Fruit fly (Drosophila melanogaster) whole organism, embryonic: Measurements from ENCODE around the gene tai.

Experiments
- ATbp ChIP-seq: fragments of 200-800 bp; sonication (Bioruptor generic); optimal IDR thresholded peaks from 2 replicates; lab custom pipeline; 2017; ENCODE audit warnings: missing biosample characterization, mild to moderate bottlenecking, missing genetic modification characterization, missing genetic modification reagents
- Bteb2 ChIP-seq: fragments of 200-800 bp; sonication (Bioruptor generic); optimal IDR thresholded peaks from 2 replicates; lab custom pipeline; 2016; ENCODE audit warnings: missing biosample characterization, missing genetic modification characterization
- CG10209 ChIP-seq: fragments of 200-800 bp; sonication (Bioruptor generic); optimal IDR thresholded peaks from 3 replicates; lab custom pipeline; 2017; ENCODE audit warnings: missing biosample characterization, mild to moderate bottlenecking, missing genetic modification characterization, missing genetic modification reagents
- CG10979 ChIP-seq: fragments of 200-800 bp; sonication (Bioruptor generic); optimal IDR thresholded peaks from 2 replicates; lab custom pipeline; 2018; ENCODE audit warnings: missing biosample characterization, mild to moderate bottlenecking, missing genetic modification characterization, moderate library complexity
- CG11695 ChIP-seq: fragments of 200-800 bp; sonication (Bioruptor generic); IDR thresholded peaks from 3 replicates; pipeline ENCODE4 v1.3.6; 2022; ENCODE audit warnings: missing biosample characterization, missing genetic modification characterization
- CG12155 ChIP-seq: fragments of 200-800 bp; sonication (Bioruptor generic); optimal IDR thresholded peaks from 3 replicates; lab custom pipeline; 2016; ENCODE audit warnings: missing biosample characterization, missing genetic modification characterization
- CG18476 ChIP-seq: fragments of 200-800 bp; sonication (Bioruptor generic); optimal IDR thresholded peaks from 2 replicates; lab custom pipeline; 2016; ENCODE audit warnings: missing biosample characterization, mild to moderate bottlenecking, missing genetic modification characterization
- CG2202 ChIP-seq: fragments of 200-800 bp; sonication (Bioruptor generic); optimal IDR thresholded peaks from 2 replicates; lab custom pipeline; 2018; ENCODE audit warnings: missing biosample characterization, mild to moderate bottlenecking, missing genetic modification characterization
- CG30020 ChIP-seq: fragments of 200-800 bp; optimal IDR thresholded peaks from 2 replicates; lab custom pipeline; 2019; ENCODE audit warnings: missing biosample characterization, mild to moderate bottlenecking, missing genetic modification characterization, moderate library complexity
- CG31441 ChIP-seq: fragments of 200-800 bp; sonication (Bioruptor generic); IDR thresholded peaks from 2 replicates; pipeline ENCODE4 v1.3.6; 2022; ENCODE audit warnings: missing biosample characterization, missing genetic modification characterization
- CG3281 ChIP-seq: fragments of 200-800 bp; sonication (Bioruptor generic); optimal IDR thresholded peaks from 3 replicates; lab custom pipeline; 2017; ENCODE audit warnings: missing biosample characterization, mild to moderate bottlenecking, missing genetic modification characterization
- CG3838 ChIP-seq: fragments of 200-800 bp; sonication (Bioruptor generic); optimal IDR thresholded peaks from 3 replicates; lab custom pipeline; 2016; ENCODE audit warnings: missing biosample characterization, missing genetic modification characterization
- CG4424 ChIP-seq: fragments of 200-800 bp; sonication (Bioruptor generic); optimal IDR thresholded peaks from 3 replicates; lab custom pipeline; 2016; ENCODE audit warnings: missing biosample characterization, missing genetic modification characterization
- CG5180 ChIP-seq: fragments of 200-800 bp; sonication (Bioruptor generic); optimal IDR thresholded peaks from 3 replicates; lab custom pipeline; 2017; ENCODE audit warnings: missing biosample characterization, missing genetic modification characterization, mild to moderate bottlenecking, moderate library complexity, missing genetic modification reagents
- CG6689 ChIP-seq: fragments of 200-800 bp; sonication (Bioruptor generic); IDR thresholded peaks from 2 replicates; pipeline ENCODE4 v1.3.6; 2022; ENCODE audit warnings: missing biosample characterization, missing genetic modification characterization
- CG8478 ChIP-seq: fragments of >200 bp; optimal IDR thresholded peaks from 2 replicates; lab custom pipeline; 2018
- Dad ChIP-seq: fragments of 200-800 bp; sonication (Bioruptor generic); optimal IDR thresholded peaks from 3 replicates; lab custom pipeline; 2016; ENCODE audit warnings: missing biosample characterization, missing genetic modification characterization
- Dek ChIP-seq: fragments of 200-800 bp; sonication (Bioruptor generic); optimal IDR thresholded peaks from 3 replicates; lab custom pipeline; 2019; ENCODE audit warnings: missing biosample characterization, mild to moderate bottlenecking, missing genetic modification characterization, moderate library complexity
- Eip74EF ChIP-seq, 2 experiments: fragments of 200-800 bp in 1 of 2; fragments of >200 bp in 1 of 2; sonication (Bioruptor generic) in 1 of 2; optimal IDR thresholded peaks; 2 replicates each; lab custom pipeline; 2017 to 2019; ENCODE audit warnings: missing biosample characterization in 2 of 2, missing genetic modification characterization in 2 of 2, mild to moderate bottlenecking in 1 of 2, moderate library complexity in 1 of 2
- Elba2 ChIP-seq: fragments of 200-800 bp; sonication (Bioruptor generic); optimal IDR thresholded peaks from 3 replicates; lab custom pipeline; 2016; ENCODE audit warnings: missing biosample characterization, missing genetic modification characterization
- Ets97D ChIP-seq: fragments of 200-800 bp; sonication (Bioruptor generic); optimal IDR thresholded peaks from 3 replicates; lab custom pipeline; 2016; ENCODE audit warnings: missing biosample characterization, missing genetic modification characterization
- Gsc ChIP-seq: fragments of 200-800 bp; sonication (Bioruptor generic); IDR thresholded peaks from 2 replicates; pipeline ENCODE4 v1.3.6; 2022; ENCODE audit warnings: missing biosample characterization, missing genetic modification characterization
- Gug ChIP-seq: fragments of 200-800 bp; sonication (Bioruptor generic); IDR thresholded peaks from 4 replicates; pipeline ENCODE4 v1.3.6; 2022; ENCODE audit warnings: missing biosample characterization, missing genetic modification characterization
- Jarid2 ChIP-seq: fragments of 200-800 bp; sonication (Bioruptor generic); optimal IDR thresholded peaks from 3 replicates; lab custom pipeline; 2017; ENCODE audit warnings: mild to moderate bottlenecking, missing biosample characterization, missing genetic modification reagents, missing genetic modification characterization
- Lhr ChIP-seq: fragments of 200-800 bp; sonication (Bioruptor generic); optimal IDR thresholded peaks from 3 replicates; lab custom pipeline; 2017; ENCODE audit warnings: mild to moderate bottlenecking, missing biosample characterization, missing genetic modification reagents, missing genetic modification characterization
- NFAT ChIP-seq: fragments of 200-800 bp; sonication (Bioruptor generic); IDR thresholded peaks from 2 replicates; pipeline ENCODE4 v1.3.6; 2022; ENCODE audit warnings: missing biosample characterization, missing genetic modification characterization
- Rfx ChIP-seq: fragments of 200-800 bp; sonication (Bioruptor generic); IDR thresholded peaks from 2 replicates; pipeline ENCODE4 v1.3.6; 2022; ENCODE audit warnings: missing biosample characterization, missing genetic modification characterization
- Six4 ChIP-seq: fragments of 200-800 bp; sonication (Bioruptor generic); optimal IDR thresholded peaks from 2 replicates; lab custom pipeline; 2016; ENCODE audit warnings: missing biosample characterization, missing genetic modification characterization
- abd-A ChIP-seq: fragments of 200-800 bp; sonication (Bioruptor generic); optimal IDR thresholded peaks from 3 replicates; lab custom pipeline; 2019; ENCODE audit warnings: missing biosample characterization, mild to moderate bottlenecking, missing genetic modification characterization, moderate library complexity
- bbx ChIP-seq: fragments of 200-800 bp; sonication (Bioruptor generic); IDR thresholded peaks from 2 replicates; pipeline ENCODE4 v1.3.6; 2022; ENCODE audit warnings: missing biosample characterization, missing genetic modification characterization; ENCODE audit not compliant: partially characterized antibody
- cad ChIP-seq: fragments of >200 bp; optimal IDR thresholded peaks from 2 replicates; lab custom pipeline; 2017; ENCODE audit warnings: missing biosample characterization, missing genetic modification characterization
- cas ChIP-seq: fragments of 200-800 bp; sonication (Bioruptor generic); IDR thresholded peaks from 2 replicates; pipeline ENCODE4 v1.3.6; 2022; ENCODE audit warnings: missing biosample characterization, missing genetic modification characterization
- dimm ChIP-seq: fragments of 200-800 bp; sonication (Bioruptor generic); IDR thresholded peaks from 2 replicates; pipeline ENCODE4 v1.3.6; 2022; ENCODE audit warnings: missing biosample characterization, missing genetic modification characterization
- dmrt99B ChIP-seq: fragments of 200-800 bp; sonication (Bioruptor generic); optimal IDR thresholded peaks from 2 replicates; lab custom pipeline; 2018; ENCODE audit warnings: missing biosample characterization, mild to moderate bottlenecking, missing genetic modification characterization, moderate library complexity
- exex ChIP-seq: fragments of 200-800 bp; sonication (Bioruptor generic); optimal IDR thresholded peaks from 4 replicates; lab custom pipeline; 2018; ENCODE audit warnings: missing biosample characterization, mild to moderate bottlenecking, missing genetic modification characterization, moderate library complexity
- gce ChIP-seq: fragments of 200-800 bp; sonication (Bioruptor generic); IDR thresholded peaks from 3 replicates; pipeline ENCODE4 v1.3.6; 2022; ENCODE audit warnings: missing biosample characterization, missing genetic modification characterization
- gcm2 ChIP-seq: fragments of 200-800 bp; sonication (Bioruptor generic); optimal IDR thresholded peaks from 2 replicates; lab custom pipeline; 2016; ENCODE audit warnings: missing biosample characterization, missing genetic modification characterization
- ham ChIP-seq: fragments of 200-800 bp; sonication (Bioruptor generic); IDR thresholded peaks from 2 replicates; pipeline ENCODE4 v1.3.6; 2022; ENCODE audit warnings: missing biosample characterization, missing genetic modification characterization
- ken ChIP-seq: fragments of 200-800 bp; sonication (Bioruptor generic); IDR thresholded peaks from 3 replicates; pipeline ENCODE4 v1.3.6; 2022; ENCODE audit warnings: missing biosample characterization, missing genetic modification characterization
- lbe ChIP-seq: fragments of 200-800 bp; sonication (Bioruptor generic); optimal IDR thresholded peaks from 2 replicates; lab custom pipeline; 2016; ENCODE audit warnings: missing biosample characterization, mild to moderate bottlenecking, missing genetic modification characterization
- nau ChIP-seq: fragments of 200-800 bp; sonication (Bioruptor generic); optimal IDR thresholded peaks from 3 replicates; lab custom pipeline; 2017; ENCODE audit warnings: missing biosample characterization, mild to moderate bottlenecking, missing genetic modification characterization, missing genetic modification reagents
- nerfin-1 ChIP-seq: fragments of 200-800 bp; sonication (Bioruptor generic); optimal IDR thresholded peaks from 3 replicates; lab custom pipeline; 2019; ENCODE audit warnings: missing biosample characterization, mild to moderate bottlenecking, missing genetic modification characterization, moderate library complexity
- pho ChIP-seq: fragments of 200-800 bp; sonication (Bioruptor generic); optimal IDR thresholded peaks from 2 replicates; lab custom pipeline; 2016; ENCODE audit warnings: missing biosample characterization, missing genetic modification characterization
- phol ChIP-seq: fragments of 200-800 bp; sonication (Bioruptor generic); optimal IDR thresholded peaks from 3 replicates; lab custom pipeline; 2018; ENCODE audit warnings: missing biosample characterization, mild to moderate bottlenecking, missing genetic modification characterization, moderate library complexity
- ranshi ChIP-seq: fragments of 200-800 bp; sonication (Bioruptor generic); IDR thresholded peaks from 2 replicates; pipeline ENCODE4 v1.3.6; 2022; ENCODE audit warnings: missing biosample characterization, missing genetic modification characterization
- salm ChIP-seq: fragments of 200-800 bp; sonication (Bioruptor generic); optimal IDR thresholded peaks from 2 replicates; lab custom pipeline; 2018; ENCODE audit warnings: missing biosample characterization, mild to moderate bottlenecking, missing genetic modification characterization
- schlank ChIP-seq: fragments of 200-800 bp; sonication (Bioruptor generic); optimal IDR thresholded peaks from 2 replicates; lab custom pipeline; 2018; ENCODE audit warnings: missing biosample characterization, mild to moderate bottlenecking, missing genetic modification characterization
- shn ChIP-seq: fragments of 200-800 bp; sonication (Bioruptor generic); optimal IDR thresholded peaks from 3 replicates; lab custom pipeline; 2016; ENCODE audit warnings: missing biosample characterization, missing genetic modification characterization
- sima ChIP-seq: fragments of 200-800 bp; sonication (Bioruptor generic); optimal IDR thresholded peaks from 2 replicates; lab custom pipeline; 2016; ENCODE audit warnings: missing biosample characterization, missing genetic modification characterization
- trh ChIP-seq: fragments of 200-800 bp; sonication (Bioruptor generic); optimal IDR thresholded peaks from 2 replicates; lab custom pipeline; 2016; ENCODE audit warnings: missing biosample characterization, missing genetic modification characterization
- twi ChIP-seq: fragments of 200-800 bp; optimal IDR thresholded peaks from 2 replicates; lab custom pipeline; 2019; ENCODE audit warnings: missing biosample characterization, mild to moderate bottlenecking, missing genetic modification characterization, moderate library complexity
- zf30C ChIP-seq: fragments of 200-800 bp; sonication (Bioruptor generic); optimal IDR thresholded peaks from 3 replicates; lab custom pipeline; 2018; ENCODE audit warnings: missing biosample characterization, mild to moderate bottlenecking, missing genetic modification characterization

The tai gene

dm6 chr2L:9205133-9205615, 38.6 kb downstream of the tai start (continued):
- no peak for TF ChIP-seq CG30020 (tag; lab: Kevin White, UChicago)
- no peak for TF ChIP-seq Gsc (GFP tag; lab: Robert Waterston, UW)
- TF ChIP-seq CG10209, result no peak
- peak; percentile 49 for TF ChIP-seq Jarid2
- no peak for TF ChIP-seq Ets97D
- no peak for TF ChIP-seq Gug (GFP tag; lab: Robert Waterston, UW)
- TF ChIP-seq Elba2 (GFP tag; lab: Kevin White, UChicago), result no peak
- peak; percentile 36; the same call in 1 of the 3 replicates for TF ChIP-seq CG11695 (GFP tag; lab: Robert Waterston, UW)
- no peak for TF ChIP-seq CG5180 (GFP tag; lab: Kevin White, UChicago)
- peak; percentile 93 for TF ChIP-seq lbe (GFP tag; lab: Kevin White, UChicago)
- no peak for TF ChIP-seq ken
- TF ChIP-seq ATbp (GFP tag; lab: Kevin White, UChicago), result peak; percentile 93
- TF ChIP-seq CG12155 (GFP tag; lab: Kevin White, UChicago), result no peak
- no peak for TF ChIP-seq CG18476 (GFP tag; lab: Kevin White, UChicago)
- TF ChIP-seq pho (GFP tag; lab: Kevin White, UChicago), result no peak
- TF ChIP-seq bbx (GFP tag; lab: Robert Waterston, UW), result no peak
- no peak for TF ChIP-seq shn
- TF ChIP-seq gcm2 (GFP tag; lab: Kevin White, UChicago), result no peak
- TF ChIP-seq ham, result no peak
- peak; percentile 22 for TF ChIP-seq salm
- TF ChIP-seq CG8478, result no peak
- no peak for TF ChIP-seq CG3838 (GFP tag; lab: Kevin White, UChicago)
- TF ChIP-seq Six4 (GFP tag; lab: Kevin White, UChicago), result no peak
- TF ChIP-seq CG3281 (GFP tag; lab: Kevin White, UChicago), result peak; percentile 32
- TF ChIP-seq dmrt99B, result no peak
- no peak for TF ChIP-seq Dek (tag; lab: Kevin White, UChicago)
- peak; percentile 42 for TF ChIP-seq exex (tag; lab: Kevin White, UChicago)
- no peak for TF ChIP-seq Lhr
- TF ChIP-seq twi, result no peak
- peak; percentile 66; the same call in 1 of the 2 replicates for TF ChIP-seq cas
- no peak for TF ChIP-seq cad (GFP tag; lab: Kevin White, UChicago)
- no peak for TF ChIP-seq gce (GFP tag; lab: Robert Waterston, UW)
- no peak for TF ChIP-seq Dad
- TF ChIP-seq phol (tag; lab: Kevin White, UChicago), result no peak
- peak; percentile 15 for TF ChIP-seq nerfin-1
- 0 out of 2 replicates have a peak, but pooled peaks have one; percentile 7 for TF ChIP-seq CG6689 (GFP tag; lab: Robert Waterston, UW)
- no peak for TF ChIP-seq CG10979 (tag; lab: Kevin White, UChicago)
- no peak for TF ChIP-seq sima
- TF ChIP-seq CG31441 (GFP tag; lab: Robert Waterston, UW), result no peak
- TF ChIP-seq NFAT (GFP tag; lab: Robert Waterston, UW), result no peak
- no peak for TF ChIP-seq Bteb2 (GFP tag; lab: Kevin White, UChicago)
- TF ChIP-seq dimm (GFP tag; lab: Robert Waterston, UW), result no peak
- peak; percentile 63; the same call in 1 of the 2 replicates for TF ChIP-seq Rfx (GFP tag; lab: Robert Waterston, UW)
- TF ChIP-seq nau, result peak; percentile 15
- TF ChIP-seq trh, result no peak
- TF ChIP-seq zf30C (GFP tag; lab: Kevin White, UChicago), result no peak
- TF ChIP-seq CG4424, result no peak
- TF ChIP-seq CG2202 (tag; lab: Kevin White, UChicago), result no peak
- TF ChIP-seq abd-A, result peak; percentile 80
- TF ChIP-seq Eip74EF (GFP tag; optimal IDR thresholded peaks at IDR 0.05; lab: Kevin White, UChicago), result no peak
- TF ChIP-seq schlank (tag; lab: Kevin White, UChicago), result no peak
- no peak; the same call in 1 of the 2 replicates for TF ChIP-seq ranshi
